Worm (Caenorhabditis elegans): ENCODE results near the gene ref-2.
A peak's percentile ranks its signal among the peaks of the same experiment; 100 is the strongest.

Gene ref-2

DNA sequence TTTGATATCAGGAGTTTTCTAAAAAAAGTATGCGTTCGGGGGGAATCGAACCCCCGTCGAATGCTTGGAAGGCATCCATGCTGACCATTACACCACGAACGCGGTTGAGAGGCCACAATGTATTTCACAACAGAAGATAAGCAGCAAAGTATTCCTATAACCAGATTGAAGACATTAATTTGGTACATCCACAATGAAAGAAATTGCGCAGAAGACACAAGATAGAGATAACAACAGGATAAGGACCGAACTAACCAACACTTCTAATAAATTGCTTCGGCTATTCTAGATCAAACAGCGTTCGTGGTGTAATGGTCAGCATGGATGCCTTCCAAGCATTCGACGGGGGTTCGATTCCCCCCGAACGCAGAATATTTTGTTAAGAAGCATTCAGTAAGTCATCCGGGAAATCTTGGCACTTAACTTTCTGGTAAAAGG is 50.3 kb downstream of the ref-2 start:
- TF ChIP-seq ceh-14 (tag; optimal IDR thresholded peaks at IDR 0.05), result no peak
- TF ChIP-seq nhr-232 (tag; optimal IDR thresholded peaks at IDR 0.05), result peak; percentile 12
- TF ChIP-seq pha-2 (tag; optimal IDR thresholded peaks at IDR 0.05), result no peak
- TF ChIP-seq Y22D7AL.16 (tag; optimal IDR thresholded peaks at IDR 0.05), result peak; percentile 23
- peak; percentile 30 for TF ChIP-seq C38D4.7 (GFP tag; optimal IDR thresholded peaks at IDR 0.05)
- peak; percentile 6 for TF ChIP-seq zip-5 (tag; optimal IDR thresholded peaks at IDR 0.05)
- no peak for TF ChIP-seq gmeb-2 (tag; optimal IDR thresholded peaks at IDR 0.05)
- peak; percentile 39 for TF ChIP-seq lin-11 (tag; optimal IDR thresholded peaks at IDR 0.05)
- TF ChIP-seq rnt-1 (tag; optimal IDR thresholded peaks at IDR 0.05), result no peak
- TF ChIP-seq fkh-6 (tag; optimal IDR thresholded peaks at IDR 0.05), result no peak
- TF ChIP-seq K02D7.2 (tag; optimal IDR thresholded peaks at IDR 0.05), result peak; percentile 45
- TF ChIP-seq ref-2 (tag; optimal IDR thresholded peaks at IDR 0.05), result peak; percentile 32
- peak; percentile 7 for TF ChIP-seq ztf-16 (tag; optimal IDR thresholded peaks at IDR 0.05)
- TF ChIP-seq ceh-19 (GFP tag; optimal IDR thresholded peaks at IDR 0.05), result peak; percentile 16
- TF ChIP-seq madf-2 (tag; optimal IDR thresholded peaks at IDR 0.05), result no peak
- TF ChIP-seq ceh-2 (tag; optimal IDR thresholded peaks at IDR 0.05), result peak; percentile 15
- TF ChIP-seq unc-86 (tag; optimal IDR thresholded peaks at IDR 0.05), result no peak
- peak; percentile 38 for TF ChIP-seq che-1 (tag; optimal IDR thresholded peaks at IDR 0.05)
- TF ChIP-seq fkh-10 (GFP tag; optimal IDR thresholded peaks at IDR 0.05), result no peak
- TF ChIP-seq pqm-1 (tag; optimal IDR thresholded peaks at IDR 0.05), result no peak
- no peak for TF ChIP-seq hlh-15 (tag; optimal IDR thresholded peaks at IDR 0.05)
- TF ChIP-seq pat-9 (tag; optimal IDR thresholded peaks at IDR 0.05), result no peak
- TF ChIP-seq syd-9 (tag; optimal IDR thresholded peaks at IDR 0.05), result no peak
- no peak for TF ChIP-seq pag-3 (tag; optimal IDR thresholded peaks at IDR 0.05; ENCODE audit: borderline replicate concordance)
- TF ChIP-seq ceh-6 (GFP tag; optimal IDR thresholded peaks at IDR 0.05), result peak; percentile 59

DNA sequence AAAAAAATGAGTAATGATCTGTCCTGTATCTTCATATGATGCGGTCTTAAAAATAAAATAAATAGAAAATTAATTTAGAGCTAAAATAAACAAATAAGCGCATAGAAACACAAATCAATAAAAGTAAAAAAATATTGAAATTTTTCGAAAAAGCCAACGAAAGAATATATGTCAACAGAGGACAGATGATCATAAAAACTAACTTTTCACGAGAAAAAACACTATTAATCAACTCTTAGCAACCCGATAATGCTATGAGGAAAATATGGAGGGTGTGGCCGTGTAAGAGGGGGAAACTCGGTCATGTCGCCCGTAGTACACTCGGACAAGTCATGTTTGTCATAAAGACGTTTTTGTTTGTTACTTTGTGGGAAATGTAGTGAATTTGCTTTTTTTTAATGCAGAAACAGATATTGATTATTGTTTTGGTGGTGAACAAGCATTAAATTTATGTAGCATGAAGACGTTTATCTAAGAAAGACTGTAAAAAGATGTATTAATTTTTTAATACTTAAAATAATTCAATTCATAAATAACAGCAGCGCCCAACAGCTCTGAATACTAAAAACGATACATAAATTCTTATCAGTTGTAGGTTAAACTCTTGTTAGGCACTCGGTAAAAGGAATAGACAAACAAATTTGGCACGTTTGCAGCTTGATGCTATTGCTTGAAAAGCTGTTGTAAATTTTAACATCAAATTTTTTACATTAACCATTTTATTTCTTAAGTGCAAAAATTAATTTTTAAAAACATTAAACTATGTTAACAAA is 54.4 kb downstream of the ref-2 start, which contains the start of gene adm-4:
adm-4 (minus strand) TSS at position 51 of the 773 bp plus-strand sequence.
- TF ChIP-seq unc-42 (tag; optimal IDR thresholded peaks at IDR 0.05), result peak; percentile 21
- no peak for TF ChIP-seq hlh-30 (tag; optimal IDR thresholded peaks at IDR 0.05; ENCODE audit: insufficient read depth)
- TF ChIP-seq T23F11.4 (GFP tag; optimal IDR thresholded peaks at IDR 0.05), result no peak
- peak; percentile 79 for TF ChIP-seq ets-4 (tag; optimal IDR thresholded peaks at IDR 0.05)
- TF ChIP-seq rnt-1 (tag; optimal IDR thresholded peaks at IDR 0.05), result peak; percentile 23
- peak; percentile 86 for TF ChIP-seq ceh-31 (tag; optimal IDR thresholded peaks at IDR 0.05)
- TF ChIP-seq fax-1 (tag; optimal IDR thresholded peaks at IDR 0.05), result peak; percentile 16
- TF ChIP-seq ceh-48 (tag; optimal IDR thresholded peaks at IDR 0.05), result no peak
- no peak for TF ChIP-seq unc-55 (GFP tag; optimal IDR thresholded peaks at IDR 0.05)
- no peak for TF ChIP-seq elt-4 (tag; optimal IDR thresholded peaks at IDR 0.05)
- peak; percentile 88 for TF ChIP-seq C08G9.2 (tag; optimal IDR thresholded peaks at IDR 0.05)
- peak; percentile 50 for TF ChIP-seq ref-2 (tag; optimal IDR thresholded peaks at IDR 0.05)
- TF ChIP-seq lim-6 (tag; optimal IDR thresholded peaks at IDR 0.05), result peak; percentile 24
- peak; percentile 62 for TF ChIP-seq zip-5 (tag; optimal IDR thresholded peaks at IDR 0.05)
- TF ChIP-seq tbx-2 (tag; optimal IDR thresholded peaks at IDR 0.05), result peak; percentile 85
- peak; percentile 66 for TF ChIP-seq tbx-7 (tag; optimal IDR thresholded peaks at IDR 0.05)
- TF ChIP-seq pros-1 (tag; optimal IDR thresholded peaks at IDR 0.05), result no peak
- peak; percentile 49 for TF ChIP-seq elt-2 (tag; optimal IDR thresholded peaks at IDR 0.05)
- no peak for TF ChIP-seq sox-4 (tag; optimal IDR thresholded peaks at IDR 0.05)
- TF ChIP-seq ceh-2 (tag; optimal IDR thresholded peaks at IDR 0.05), result peak; percentile 79
- TF ChIP-seq hlh-8 (tag; optimal IDR thresholded peaks at IDR 0.05), result peak; percentile 48
